Worm (Caenorhabditis elegans) whole organism, L4/young adult: ENCODE results near the gene M04C3.5.

ENCODE experiments used
- dao-5 ChIP-seq: sonication (generic microtip); optimal IDR thresholded peaks from 2 replicates; lab custom pipeline; 2016; ENCODE audit warnings: missing genotype, missing genetic modification characterization, moderate library complexity, missing compliant biosample characterization
- him-1 ChIP-seq: sonication (generic microtip); optimal IDR thresholded peaks from 2 replicates; lab custom pipeline; 2016; ENCODE audit warnings: missing genotype, missing genetic modification reagents, missing genetic modification characterization, missing compliant biosample characterization

- no peak for TF ChIP-seq him-1 (tag; lab: Kevin White, UChicago)
- no peak for TF ChIP-seq dao-5 (tag; lab: Kevin White, UChicago)
These were observed 20.9 kb downstream of the M04C3.5 start, which contains the start of gene Y43F8B.11 for ce11 chrV:19470385-19470784.
